Fruit fly (Drosophila melanogaster) whole organism, prepupa: ENCODE data around the gene CG5645.

ENCODE experiments used
- Blimp-1 ChIP-seq: fragments of 200-800 bp; sonication (Bioruptor generic); optimal IDR thresholded peaks from 3 replicates; lab custom pipeline; 2017; ENCODE audit warnings: missing biosample characterization, missing genetic modification characterization, mild to moderate bottlenecking, moderate library complexity, missing genetic modification reagents
- CG10631 ChIP-seq: fragments of 200-800 bp; sonication (Bioruptor generic); optimal IDR thresholded peaks from 2 replicates; lab custom pipeline; 2016; ENCODE audit warnings: missing biosample characterization, missing genetic modification characterization
- CG10669 ChIP-seq: fragments of 200-800 bp; sonication (Bioruptor generic); optimal IDR thresholded peaks from 3 replicates; lab custom pipeline; 2018; ENCODE audit warnings: missing biosample characterization, mild to moderate bottlenecking, missing genetic modification characterization, moderate library complexity
- CG11294 ChIP-seq: fragments of 200-800 bp; sonication (Bioruptor generic); IDR thresholded peaks from 2 replicates; pipeline ENCODE4 v1.3.6; 2022; ENCODE audit warnings: missing biosample characterization, missing genetic modification characterization
- CG11762 ChIP-seq: fragments of 200-800 bp; sonication (Bioruptor generic); optimal IDR thresholded peaks from 3 replicates; lab custom pipeline; 2016; ENCODE audit warnings: missing biosample characterization, missing genetic modification characterization; ENCODE audit not compliant: insufficient read depth
- CG15336 ChIP-seq: fragments of 200-800 bp; sonication (Bioruptor generic); IDR thresholded peaks from 2 replicates; pipeline ENCODE4 v1.3.6; 2022; ENCODE audit warnings: missing biosample characterization, missing genetic modification characterization
- CG1621 ChIP-seq: fragments of 200-800 bp; sonication (Bioruptor generic); optimal IDR thresholded peaks from 3 replicates; lab custom pipeline; 2018; ENCODE audit warnings: missing biosample characterization, mild to moderate bottlenecking, missing genetic modification characterization
- CG16779 ChIP-seq: fragments of 200-800 bp; sonication (Bioruptor generic); optimal IDR thresholded peaks from 3 replicates; lab custom pipeline; 2017; ENCODE audit warnings: missing biosample characterization, mild to moderate bottlenecking, missing genetic modification characterization
- CG31627 ChIP-seq: fragments of 200-800 bp; sonication (Bioruptor generic); optimal IDR thresholded peaks from 3 replicates; lab custom pipeline; 2016; ENCODE audit warnings: missing biosample characterization, missing genetic modification characterization
- CG32006 ChIP-seq: fragments of 200-800 bp; sonication (Bioruptor generic); optimal IDR thresholded peaks from 3 replicates; lab custom pipeline; 2017; ENCODE audit warnings: missing biosample characterization, mild to moderate bottlenecking, missing genetic modification characterization
- CG4318 ChIP-seq: fragments of 200-800 bp; sonication (Bioruptor generic); optimal IDR thresholded peaks from 3 replicates; lab custom pipeline; 2017; ENCODE audit warnings: missing biosample characterization, mild to moderate bottlenecking, missing genetic modification characterization
- CG6276 ChIP-seq: fragments of 200-800 bp; sonication (Bioruptor generic); optimal IDR thresholded peaks from 2 replicates; lab custom pipeline; 2017; ENCODE audit warnings: missing biosample characterization, mild to moderate bottlenecking, missing genetic modification characterization
- CG6792 ChIP-seq: fragments of 200-800 bp; sonication (Bioruptor generic); optimal IDR thresholded peaks from 3 replicates; lab custom pipeline; 2016; ENCODE audit warnings: missing biosample characterization, missing genetic modification characterization
- CG6808 ChIP-seq: fragments of 200-800 bp; sonication (Bioruptor generic); optimal IDR thresholded peaks from 3 replicates; lab custom pipeline; 2017; ENCODE audit warnings: missing biosample characterization, missing genetic modification characterization, mild to moderate bottlenecking, moderate library complexity, missing genetic modification reagents
- CG6854 ChIP-seq: fragments of 200-800 bp; sonication (Bioruptor generic); optimal IDR thresholded peaks from 2 replicates; lab custom pipeline; 2017; ENCODE audit warnings: missing biosample characterization, mild to moderate bottlenecking, missing genetic modification characterization
- CG8119 ChIP-seq: fragments of 200-800 bp; sonication (Bioruptor generic); IDR thresholded peaks from 3 replicates; pipeline ENCODE4 v1.3.6; 2022; ENCODE audit warnings: missing biosample characterization, missing genetic modification characterization
- Eip75B ChIP-seq: fragments of 200-800 bp; sonication (Bioruptor generic); optimal IDR thresholded peaks from 3 replicates; lab custom pipeline; 2016; ENCODE audit warnings: missing biosample characterization, missing genetic modification characterization
- Eip78C ChIP-seq: fragments of 200-800 bp; sonication (Bioruptor generic); peaks from one replicate; lab custom pipeline; 2016; ENCODE audit warnings: missing biosample characterization, missing genetic modification characterization
- Eip93F ChIP-seq: fragments of 200-800 bp; sonication (Bioruptor generic); optimal IDR thresholded peaks from 2 replicates; lab custom pipeline; 2016; ENCODE audit warnings: missing biosample characterization, mild to moderate bottlenecking, missing genetic modification characterization
- Ets21C ChIP-seq: fragments of 200-800 bp; sonication (Bioruptor generic); optimal IDR thresholded peaks from 3 replicates; lab custom pipeline; 2016; ENCODE audit warnings: missing biosample characterization, missing genetic modification characterization
- Gug ChIP-seq: fragments of 200-800 bp; sonication (Bioruptor generic); IDR thresholded peaks from 2 replicates; pipeline ENCODE4 v1.3.6; 2022; ENCODE audit warnings: missing biosample characterization, missing genetic modification characterization
- Hr38 ChIP-seq: sonication (Bioruptor generic); optimal IDR thresholded peaks from 2 replicates; lab custom pipeline; 2016; ENCODE audit warnings: missing biosample characterization, missing genetic modification characterization
- Hr39 ChIP-seq: fragments of 200-800 bp; sonication (Bioruptor generic); optimal IDR thresholded peaks from 2 replicates; lab custom pipeline; 2016; ENCODE audit warnings: missing biosample characterization, missing genetic modification characterization
- OdsH ChIP-seq: fragments of 200-800 bp; sonication (Bioruptor generic); optimal IDR thresholded peaks from 3 replicates; lab custom pipeline; 2016; ENCODE audit warnings: missing biosample characterization, missing genetic modification characterization
- Smox ChIP-seq: fragments of 200-800 bp; sonication (Bioruptor generic); optimal IDR thresholded peaks from 3 replicates; lab custom pipeline; 2016; ENCODE audit warnings: missing biosample characterization, missing genetic modification characterization
- Sox14 ChIP-seq: fragments of 200-800 bp; sonication (Bioruptor generic); optimal IDR thresholded peaks from 3 replicates; lab custom pipeline; 2016; ENCODE audit warnings: missing biosample characterization, missing genetic modification characterization
- Sox15 ChIP-seq: fragments of 200-800 bp; sonication (Bioruptor generic); optimal IDR thresholded peaks from 3 replicates; lab custom pipeline; 2016; ENCODE audit warnings: missing biosample characterization, missing genetic modification characterization
- achi ChIP-seq: fragments of 200-800 bp; sonication (Bioruptor generic); optimal IDR thresholded peaks from 3 replicates; lab custom pipeline; 2016; ENCODE audit warnings: missing biosample characterization, missing genetic modification characterization
- cyc ChIP-seq: fragments of 200-800 bp; sonication (Bioruptor generic); optimal IDR thresholded peaks from 3 replicates; lab custom pipeline; 2016; ENCODE audit warnings: missing biosample characterization, missing genetic modification characterization
- dac ChIP-seq: fragments of 200-800 bp; sonication (Bioruptor generic); optimal IDR thresholded peaks from 2 replicates; lab custom pipeline; 2017; ENCODE audit warnings: missing biosample characterization, mild to moderate bottlenecking, missing genetic modification characterization
- dsx ChIP-seq: fragments of 200-800 bp; optimal IDR thresholded peaks from 3 replicates; lab custom pipeline; 2019; ENCODE audit warnings: missing biosample characterization, mild to moderate bottlenecking, missing genetic modification characterization, moderate library complexity; ENCODE audit not compliant: poor library complexity, severe bottlenecking
- eg ChIP-seq: fragments of 200-800 bp; sonication (Bioruptor generic); IDR thresholded peaks from 3 replicates; pipeline ENCODE4 v1.3.6; 2022; ENCODE audit warnings: missing biosample characterization, missing genetic modification characterization
- fkh ChIP-seq: fragments of 200-800 bp; sonication (Bioruptor generic); optimal IDR thresholded peaks from 3 replicates; lab custom pipeline; 2017; ENCODE audit warnings: missing biosample characterization, mild to moderate bottlenecking, missing genetic modification characterization, moderate library complexity
- pdm3 ChIP-seq: fragments of 200-800 bp; sonication (Bioruptor generic); optimal IDR thresholded peaks from 3 replicates; lab custom pipeline; 2016; ENCODE audit warnings: missing biosample characterization, missing genetic modification characterization
- ss ChIP-seq, 2 experiments: fragments of 200-800 bp; sonication (Bioruptor generic); optimal IDR thresholded peaks; 2 replicates in 1 of 2; 3 replicates in 1 of 2; lab custom pipeline; 2017 to 2018; ENCODE audit warnings: mild to moderate bottlenecking in 2 of 2, missing biosample characterization in 2 of 2, missing genetic modification characterization in 2 of 2, moderate library complexity in 1 of 2
- svp ChIP-seq: fragments of 200-800 bp; sonication (Bioruptor generic); peaks from one replicate; lab custom pipeline; 2016; ENCODE audit warnings: missing biosample characterization, missing genetic modification characterization
- topi ChIP-seq: fragments of 200-800 bp; sonication (Bioruptor generic); optimal IDR thresholded peaks from 3 replicates; lab custom pipeline; 2016; ENCODE audit warnings: missing biosample characterization, missing genetic modification characterization

The CG5645 gene

dm6 chr3L:12162156-12162682 is 25.7 kb upstream of the CG5645 start:
- TF ChIP-seq Sox14 (GFP tag; lab: Kevin White, UChicago), result no peak
- no peak for TF ChIP-seq CG6792 (GFP tag; lab: Kevin White, UChicago)
- no peak for TF ChIP-seq CG15336 (GFP tag; lab: Robert Waterston, UW)
- TF ChIP-seq topi (GFP tag; lab: Kevin White, UChicago), result no peak
- no peak for TF ChIP-seq CG6854 (GFP tag; lab: Kevin White, UChicago)
- no peak for TF ChIP-seq CG1621
- no peak for TF ChIP-seq Eip75B (GFP tag; lab: Kevin White, UChicago)
- TF ChIP-seq OdsH (GFP tag; lab: Kevin White, UChicago), result no peak
- no peak for TF ChIP-seq CG10669 (GFP tag; lab: Kevin White, UChicago)
- TF ChIP-seq Eip78C (GFP tag; lab: Kevin White, UChicago), result no peak
- no peak for TF ChIP-seq CG11762
- TF ChIP-seq Hr39 (GFP tag; lab: Kevin White, UChicago), result no peak
- no peak for TF ChIP-seq dsx
- TF ChIP-seq Smox (GFP tag; lab: Kevin White, UChicago), result no peak
- TF ChIP-seq Blimp-1 (GFP tag; lab: Kevin White, UChicago), result no peak
- no peak for TF ChIP-seq achi
- TF ChIP-seq CG8119 (GFP tag; lab: Robert Waterston, UW), result no peak
- TF ChIP-seq Hr38 (GFP tag; lab: Kevin White, UChicago), result no peak
- TF ChIP-seq Ets21C (GFP tag; lab: Kevin White, UChicago), result no peak
- TF ChIP-seq CG31627 (GFP tag; lab: Kevin White, UChicago), result no peak

DNA sequence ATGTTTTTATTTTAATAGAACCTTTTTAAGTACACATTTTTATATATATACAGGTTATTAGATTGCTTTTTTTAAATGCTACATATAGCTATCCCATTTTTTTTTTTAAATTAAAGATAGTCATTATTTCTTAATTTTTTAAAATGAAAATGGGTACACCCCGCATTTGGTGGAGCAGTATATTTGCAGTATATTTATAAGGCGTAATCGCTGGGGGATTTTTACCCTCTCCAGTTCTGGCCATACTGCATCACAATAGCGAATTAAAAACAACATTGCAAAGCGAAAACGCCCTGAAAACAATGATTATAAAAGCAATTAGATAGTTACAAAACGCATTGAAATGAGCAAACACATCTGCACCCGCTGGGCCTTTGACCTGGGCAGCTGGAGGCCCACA is 12.5 kb upstream of the CG5645 start, which contains the start of gene CG32099:
Gene CG32099, plus strand, starts transcription at position 250 of the 400 bp plus-strand sequence.
- no peak for TF ChIP-seq Eip93F (GFP tag; lab: Kevin White, UChicago)
- no peak for TF ChIP-seq Sox15 (GFP tag; lab: Kevin White, UChicago)
- no peak for TF ChIP-seq CG11294 (GFP tag; lab: Robert Waterston, UW)
- no peak for TF ChIP-seq CG6276 (GFP tag; lab: Kevin White, UChicago)
- TF ChIP-seq CG10631, result no peak
- no peak for TF ChIP-seq Gug (GFP tag; lab: Robert Waterston, UW)
- TF ChIP-seq Ets21C (GFP tag; lab: Kevin White, UChicago), result no peak
- TF ChIP-seq achi, result no peak
- TF ChIP-seq CG4318 (GFP tag; lab: Kevin White, UChicago), result no peak
- no peak for TF ChIP-seq Blimp-1 (GFP tag; lab: Kevin White, UChicago)

- TF ChIP-seq Hr39 (GFP tag; lab: Kevin White, UChicago), result no peak
- TF ChIP-seq eg (GFP tag; lab: Robert Waterston, UW), result no peak
- no peak for TF ChIP-seq CG4318 (GFP tag; lab: Kevin White, UChicago)
- no peak for TF ChIP-seq Eip78C (GFP tag; lab: Kevin White, UChicago)
- no peak for TF ChIP-seq cyc (GFP tag; lab: Kevin White, UChicago)
- TF ChIP-seq dac (GFP tag; lab: Kevin White, UChicago), result no peak
- TF ChIP-seq Sox14 (GFP tag; lab: Kevin White, UChicago), result no peak
- no peak for TF ChIP-seq svp (GFP tag; lab: Kevin White, UChicago)
- TF ChIP-seq Gug (GFP tag; lab: Robert Waterston, UW), result no peak
- TF ChIP-seq Blimp-1 (GFP tag; lab: Kevin White, UChicago), result no peak
- TF ChIP-seq CG10631, result no peak
- TF ChIP-seq fkh (GFP tag; lab: Kevin White, UChicago), result no peak
- no peak for TF ChIP-seq ss (GFP tag; optimal IDR thresholded peaks at IDR 0.05; lab: Kevin White, UChicago)
- no peak for TF ChIP-seq CG6808 (GFP tag; lab: Kevin White, UChicago)
- no peak for TF ChIP-seq pdm3 (GFP tag; lab: Kevin White, UChicago)
- no peak for TF ChIP-seq CG32006 (GFP tag; lab: Kevin White, UChicago)
- no peak for TF ChIP-seq OdsH (GFP tag; lab: Kevin White, UChicago)
- TF ChIP-seq Smox (GFP tag; lab: Kevin White, UChicago), result no peak
- no peak for TF ChIP-seq CG1621
- TF ChIP-seq CG16779 (tag; lab: Kevin White, UChicago), result no peak
Measured at dm6 chr3L:12146970-12147369, 10.5 kb upstream of the CG5645 start.
